Worm (Caenorhabditis elegans): ENCODE data around the gene dmsr-12.

Gene dmsr-12

DNA sequence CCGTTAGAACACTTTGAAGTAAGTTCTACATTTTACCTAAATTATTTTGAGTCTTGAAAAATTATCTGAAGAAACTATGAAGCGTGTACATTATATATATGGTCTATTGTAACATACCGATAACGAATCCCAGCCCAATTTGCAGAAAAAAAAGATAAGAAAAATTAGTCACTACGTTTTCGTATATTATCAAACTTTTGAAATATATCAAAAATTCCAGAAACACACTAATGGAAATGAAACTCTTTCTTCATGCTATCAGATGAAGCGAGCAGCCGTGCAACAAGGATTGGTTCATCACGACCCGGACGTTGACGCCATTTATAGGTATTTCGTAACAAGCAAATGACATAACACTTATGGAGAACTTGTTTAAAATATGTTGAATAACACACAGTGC lies 5.6 kb upstream of the dmsr-12 start (continued):
- TF ChIP-seq snpc-4 (GFP tag; optimal IDR thresholded peaks at IDR 0.05), result no peak
- TF ChIP-seq snpc-4 (tag; optimal IDR thresholded peaks at IDR 0.05), result no peak
- TF ChIP-seq let-607 (tag; optimal IDR thresholded peaks at IDR 0.05), result no peak
- TF ChIP-seq lag-1 (GFP tag; IDR thresholded peaks at IDR 0.05), result no peak
- TF ChIP-seq nhr-90 (tag; optimal IDR thresholded peaks at IDR 0.05), result no peak
- TF ChIP-seq tlf-1 (GFP tag; optimal IDR thresholded peaks at IDR 0.05), result no peak
- TF ChIP-seq nfya-2 (GFP tag; IDR thresholded peaks at IDR 0.05), result no peak
- TF ChIP-seq sptf-2 (GFP tag; optimal IDR thresholded peaks at IDR 0.05), result no peak
- TF ChIP-seq ets-4 (GFP tag; optimal IDR thresholded peaks at IDR 0.05), result peak; percentile 81

- no peak for TF ChIP-seq Y53F4B.3 (GFP tag; IDR thresholded peaks at IDR 0.05)
- no peak for TF ChIP-seq ceh-100 (GFP tag; IDR thresholded peaks at IDR 0.05)
- no peak for TF ChIP-seq nhr-27 (tag; optimal IDR thresholded peaks at IDR 0.05)
- TF ChIP-seq madf-6 (GFP tag; IDR thresholded peaks at IDR 0.05), result no peak
- no peak for TF ChIP-seq ceh-79 (tag; optimal IDR thresholded peaks at IDR 0.05)
- no peak for TF ChIP-seq mxl-1 (tag; optimal IDR thresholded peaks at IDR 0.05)
- TF ChIP-seq nhr-80 (tag; optimal IDR thresholded peaks at IDR 0.05), result peak; percentile 48
Observed at ce11 chrV:6810091-6810490, 3.9 kb upstream of the dmsr-12 start.

DNA sequence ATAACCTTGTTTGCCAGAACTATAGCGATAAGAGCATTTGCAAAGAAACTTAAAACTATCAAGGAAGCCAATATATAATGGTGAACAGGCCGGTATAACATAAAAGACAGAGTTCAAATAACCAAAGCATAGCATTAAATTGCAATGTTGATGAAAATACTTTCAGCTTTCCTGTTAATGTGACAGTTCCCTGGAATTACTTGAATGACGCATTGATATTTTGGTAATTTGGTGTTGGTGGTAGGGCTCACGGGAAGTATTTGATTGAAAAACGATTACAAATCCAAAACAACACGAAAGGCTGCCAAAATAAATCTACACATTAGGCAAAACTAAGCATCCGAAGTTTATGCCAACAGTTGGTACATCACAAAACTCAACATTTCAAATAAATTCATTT lies 2.7 kb upstream of the dmsr-12 start, which contains the start of gene dmsr-16:
Gene dmsr-16 (minus strand): TSS at position 101 of the 400 bp plus-strand sequence.
- TF ChIP-seq nfya-1 (tag; optimal IDR thresholded peaks at IDR 0.05; ENCODE audit: borderline replicate concordance, insufficient read depth) (no peak), rec-8 (tag; optimal IDR thresholded peaks at IDR 0.05) (no peak), nhr-80 (tag; optimal IDR thresholded peaks at IDR 0.05) (no peak), ceh-79 (tag; optimal IDR thresholded peaks at IDR 0.05) (no peak), unc-62 (GFP tag; optimal IDR thresholded peaks at IDR 0.05) (no peak), dpl-1 (GFP tag; optimal IDR thresholded peaks at IDR 0.05) (no peak), bed-1 (GFP tag; IDR thresholded peaks at IDR 0.05) (no peak), ama-1 (optimal IDR thresholded peaks at IDR 0.05) (no peak), ama-1 (GFP tag; optimal IDR thresholded peaks at IDR 0.05) (no peak), attf-6 (GFP tag; IDR thresholded peaks at IDR 0.05) (no peak), gei-17 (GFP tag; optimal IDR thresholded peaks at IDR 0.05) (no peak), ztf-6 (GFP tag; IDR thresholded peaks at IDR 0.05) (no peak), rpc-1 (optimal IDR thresholded peaks at IDR 0.05) (no peak), rpc-1 (tag; optimal IDR thresholded peaks at IDR 0.05) (no peak), F49E8.2 (tag; optimal IDR thresholded peaks at IDR 0.05; ENCODE audit: insufficient read depth) (no peak), hsf-1 (GFP tag; IDR thresholded peaks at IDR 0.05) (no peak)

DNA sequence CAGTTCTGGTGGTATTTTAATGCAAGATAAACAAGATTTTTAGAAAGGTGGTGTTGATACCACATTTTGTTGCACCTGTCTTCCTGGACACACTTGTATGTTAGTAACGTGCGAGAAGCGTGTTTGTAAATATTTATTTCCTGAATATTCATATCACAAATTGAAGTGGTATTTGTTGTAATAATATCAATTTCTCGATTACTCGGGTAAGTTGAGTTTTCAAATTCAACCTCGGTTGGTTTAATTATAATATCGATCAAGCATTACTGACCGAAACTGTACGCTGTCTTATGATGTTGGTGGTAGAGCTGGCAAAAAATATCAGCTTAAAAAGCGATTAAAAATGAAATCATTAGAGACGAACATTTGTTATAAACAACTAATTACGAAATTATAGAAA lies 2.2 kb downstream of the dmsr-12 start, which contains the start of gene dmsr-11:
Gene dmsr-11 (minus strand): TSS at position 101 of the 400 bp plus-strand sequence.
- TF ChIP-seq cebp-2 (GFP tag; IDR thresholded peaks at IDR 0.05) (no peak), ztf-18 (tag; optimal IDR thresholded peaks at IDR 0.05) (no peak)

- TF ChIP-seq cebp-2 (GFP tag; IDR thresholded peaks at IDR 0.05) (no peak), attf-6 (GFP tag; IDR thresholded peaks at IDR 0.05) (no peak), aptf-3 (GFP tag; IDR thresholded peaks at IDR 0.05) (no peak), ztf-22 (GFP tag; optimal IDR thresholded peaks at IDR 0.05) (no peak), gei-17 (GFP tag; optimal IDR thresholded peaks at IDR 0.05) (no peak), nfya-2 (GFP tag; IDR thresholded peaks at IDR 0.05) (no peak), akir-1 (GFP tag; optimal IDR thresholded peaks at IDR 0.05) (no peak), hsf-1 (GFP tag; IDR thresholded peaks at IDR 0.05) (no peak), let-607 (tag; optimal IDR thresholded peaks at IDR 0.05) (no peak), nfya-1 (tag; optimal IDR thresholded peaks at IDR 0.05; ENCODE audit: borderline replicate concordance, insufficient read depth) (no peak), egl-44 (GFP tag; IDR thresholded peaks at IDR 0.05) (no peak), snpc-4 (GFP tag; optimal IDR thresholded peaks at IDR 0.05) (no peak), snpc-4 (tag; optimal IDR thresholded peaks at IDR 0.05) (no peak), dpl-1 (GFP tag; optimal IDR thresholded peaks at IDR 0.05) (no peak), pbrm-1 (GFP tag; IDR thresholded peaks at IDR 0.05) (no peak), lin-40 (tag; optimal IDR thresholded peaks at IDR 0.05) (no peak), F49E8.2 (tag; optimal IDR thresholded peaks at IDR 0.05; ENCODE audit: insufficient read depth) (no peak), hmg-20 (GFP tag; IDR thresholded peaks at IDR 0.05) (no peak), Y53G8AR.9 (GFP tag; conservative IDR thresholded peaks at IDR 0.05) (no peak)
Observed at ce11 chrV:6801850-6802249, 4.4 kb downstream of the dmsr-12 start, which contains the start of gene dmsr-10. Gene dmsr-10 (minus strand): TSS chrV:6801950.
